Worm (Caenorhabditis elegans) whole organism, L4/young adult: ENCODE measurements around the gene F56C4.4.

Source experiments
- W03F9.2 ChIP-seq: fragments of 150-350 bp; optimal IDR thresholded peaks from 2 replicates; lab custom pipeline; 2014; ENCODE audit warnings: missing biosample characterization, missing genetic modification characterization
- dao-5 ChIP-seq: sonication (generic microtip); optimal IDR thresholded peaks from 2 replicates; lab custom pipeline; 2016; ENCODE audit warnings: missing genotype, missing genetic modification characterization, moderate library complexity, missing compliant biosample characterization
- him-1 ChIP-seq: sonication (generic microtip); optimal IDR thresholded peaks from 2 replicates; lab custom pipeline; 2016; ENCODE audit warnings: missing genotype, missing genetic modification reagents, missing genetic modification characterization, missing compliant biosample characterization

DNA sequence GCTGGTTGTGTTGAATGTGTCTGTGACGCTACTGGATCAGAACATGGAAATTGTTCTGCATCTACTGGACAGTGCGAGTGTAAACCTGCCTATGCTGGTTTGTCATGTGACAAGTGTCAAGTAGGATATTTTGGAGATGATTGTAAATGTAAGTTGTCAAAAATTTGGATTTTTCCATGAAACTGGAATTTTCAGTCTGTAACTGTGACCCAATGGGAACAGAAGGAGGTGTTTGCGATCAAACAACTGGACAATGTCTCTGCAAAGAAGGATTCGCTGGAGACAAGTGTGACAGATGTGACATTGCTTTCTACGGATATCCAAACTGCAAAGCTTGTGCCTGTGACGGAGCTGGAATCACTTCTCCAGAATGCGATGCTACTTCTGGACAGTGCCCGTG, 37.5 kb upstream of the F56C4.4 start:
- TF ChIP-seq W03F9.2 (tag; lab: Kevin White, UChicago) (no peak), dao-5 (no peak), him-1 (no peak)
